Fruit fly (Drosophila melanogaster) Kc167 (cell line): Measurements from ENCODE around the gene sna.

Source experiments
- h ChIP-seq: fragments of >200 bp; optimal IDR thresholded peaks from 3 replicates; lab custom pipeline; 2018; ENCODE audit warnings: missing external identifiers
- psq ChIP-seq: fragments of >200 bp; optimal IDR thresholded peaks from 2 replicates; lab custom pipeline; 2017; ENCODE audit warnings: missing external identifiers

DNA sequence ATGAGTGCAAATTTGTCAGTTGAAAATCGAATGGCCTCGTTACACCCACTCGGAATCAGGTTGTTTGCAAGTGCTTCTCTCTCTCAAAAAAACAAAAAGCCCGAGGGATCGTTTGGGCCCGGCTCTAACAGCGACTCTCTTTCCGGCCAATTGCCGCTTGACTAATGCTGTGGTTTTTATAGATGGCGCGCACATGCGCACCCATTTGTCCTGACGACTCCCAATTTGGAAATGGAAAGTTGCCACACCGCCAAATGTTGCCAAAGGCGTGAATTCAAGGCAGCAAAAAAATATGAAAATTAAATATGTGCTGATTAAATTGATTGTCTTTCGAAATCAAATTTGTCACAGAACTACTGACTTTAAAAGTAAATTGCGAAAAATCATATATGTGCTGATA lies 43.1 kb downstream of the sna start:
- TF ChIP-seq h: no peak
- TF ChIP-seq psq (lab: Kevin White, UChicago): no peak
